Worm (Caenorhabditis elegans) whole organism, L4/young adult: ENCODE measurements around the gene F56D5.9.

Experiments used
- W03F9.2 ChIP-seq: fragments of 150-350 bp; optimal IDR thresholded peaks from 2 replicates; lab custom pipeline; 2014; ENCODE audit warnings: missing biosample characterization, missing genetic modification characterization
- dao-5 ChIP-seq: sonication (generic microtip); optimal IDR thresholded peaks from 2 replicates; lab custom pipeline; 2016; ENCODE audit warnings: missing genotype, missing genetic modification characterization, moderate library complexity, missing compliant biosample characterization
- him-1 ChIP-seq: sonication (generic microtip); optimal IDR thresholded peaks from 2 replicates; lab custom pipeline; 2016; ENCODE audit warnings: missing genotype, missing genetic modification reagents, missing genetic modification characterization, missing compliant biosample characterization

F56D5.9 gene

ce11 chrIV:9440880-9441336 is 18.6 kb upstream of the F56D5.9 start, which contains the start of gene idh-1:
TSS of gene idh-1 (minus strand) at chrIV:9441107.
- TF ChIP-seq him-1 (tag; lab: Kevin White, UChicago) = no peak
- TF ChIP-seq W03F9.2 (tag; lab: Kevin White, UChicago) = peak; percentile 36

- TF ChIP-seq W03F9.2 (tag; lab: Kevin White, UChicago) (no peak), dao-5 (tag; lab: Kevin White, UChicago) (no peak), him-1 (tag; lab: Kevin White, UChicago) (no peak)
Measured at ce11 chrIV:9438753-9439152, 16.4 kb upstream of the F56D5.9 start.

- TF ChIP-seq him-1 (tag; lab: Kevin White, UChicago) (no peak), dao-5 (tag; lab: Kevin White, UChicago) (no peak), W03F9.2 (tag; lab: Kevin White, UChicago) (no peak)
Measured at ce11 chrIV:9432327-9432726, 10.0 kb upstream of the F56D5.9 start.

DNA sequence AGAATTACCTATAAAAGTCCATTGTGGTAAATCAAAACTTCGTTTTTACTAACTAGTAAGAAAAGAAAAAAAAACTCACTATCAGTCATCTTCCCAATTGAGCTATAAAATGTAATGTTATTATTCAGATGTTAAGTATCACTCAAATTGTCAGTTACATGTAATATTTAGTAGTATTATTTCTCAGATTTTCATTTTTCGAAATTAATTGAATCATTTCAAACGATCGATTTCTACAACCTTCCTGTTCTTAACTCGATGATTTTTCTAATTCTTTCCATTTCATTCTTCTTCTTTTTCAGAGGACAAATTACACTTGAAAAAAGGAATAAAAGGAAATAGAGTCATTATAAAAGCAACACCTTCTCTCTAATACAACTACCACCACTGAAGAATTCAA is 5.7 kb upstream of the F56D5.9 start, which contains the start of gene F59B8.1:
F59B8.1 (plus strand) TSS at position 301 of the 400 bp plus-strand sequence.
- TF ChIP-seq W03F9.2 (tag; lab: Kevin White, UChicago) (no peak), him-1 (tag; lab: Kevin White, UChicago) (no peak), dao-5 (tag; lab: Kevin White, UChicago) (no peak)

ce11 chrIV:9423095-9423494 is 787 bp upstream of the F56D5.9 start, which contains the start of gene srxa-2:
TSS of gene srxa-2 (plus strand) at chrIV:9423395.
- no peak for TF ChIP-seq him-1 (tag; lab: Kevin White, UChicago)
- TF ChIP-seq dao-5 (tag; lab: Kevin White, UChicago) = no peak
- no peak for TF ChIP-seq W03F9.2 (tag; lab: Kevin White, UChicago)

DNA sequence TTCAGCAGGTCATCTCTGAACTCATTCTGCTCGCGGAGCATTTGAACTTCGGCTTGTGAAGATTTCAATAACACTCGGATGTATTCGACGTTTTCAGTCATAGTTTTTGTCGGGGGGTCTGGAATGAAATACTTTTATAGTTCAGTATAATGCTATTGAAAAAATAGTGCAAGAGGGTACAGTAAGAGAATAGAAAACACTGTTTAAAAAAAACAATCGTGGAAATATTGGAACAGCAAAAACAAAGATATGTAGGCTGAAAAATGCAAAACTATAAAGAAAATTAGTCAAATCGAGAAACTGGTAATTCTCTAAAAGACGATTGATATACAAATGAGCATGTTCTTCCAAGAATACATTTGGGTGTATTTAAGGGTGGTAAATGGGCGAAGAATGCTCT is 14.3 kb downstream of the F56D5.9 start, which contains the start of gene F56D5.5:
F56D5.5 (minus strand) TSS at position 101 of the 400 bp plus-strand sequence.
- TF ChIP-seq him-1 (tag; lab: Kevin White, UChicago) (no peak), W03F9.2 (tag; lab: Kevin White, UChicago) (no peak), dao-5 (tag; lab: Kevin White, UChicago) (no peak)

- TF ChIP-seq him-1 (tag; lab: Kevin White, UChicago) (no peak), dao-5 (tag; lab: Kevin White, UChicago) (no peak), W03F9.2 (tag; lab: Kevin White, UChicago) (no peak)
Measured at ce11 chrIV:9403761-9404420, 18.4 kb downstream of the F56D5.9 start.

DNA sequence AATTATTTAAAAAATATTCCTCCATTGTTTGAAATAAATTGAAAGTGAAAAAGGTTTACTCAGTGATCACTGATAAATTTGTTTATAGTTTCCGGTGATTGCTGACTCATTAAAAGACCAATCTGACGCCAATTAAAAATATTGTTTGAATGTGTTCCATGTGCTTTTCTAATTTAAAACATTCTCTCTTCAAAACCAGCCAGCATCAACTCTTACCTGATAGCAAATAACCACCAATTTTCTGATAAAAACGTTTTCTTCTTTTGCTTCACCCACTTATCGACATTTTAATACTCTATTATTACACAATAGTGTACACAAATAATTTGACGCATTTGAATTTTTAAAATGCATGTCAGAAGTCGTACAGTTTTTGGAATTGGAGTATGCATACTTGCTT is 20.6 kb downstream of the F56D5.9 start, which contains the start of gene F56D5.6:
F56D5.6 (plus strand) TSS at position 208 of the 400 bp plus-strand sequence.
- no peak for TF ChIP-seq dao-5 (tag; lab: Kevin White, UChicago)
- no peak for TF ChIP-seq him-1 (tag; lab: Kevin White, UChicago)
- TF ChIP-seq W03F9.2 (tag; lab: Kevin White, UChicago) = no peak

ce11 chrIV:9398512-9398911 is 23.8 kb downstream of the F56D5.9 start, which contains the start of gene F56D5.2:
TSS of gene F56D5.2 (minus strand) at chrIV:9398612.
- no peak for TF ChIP-seq dao-5 (tag; lab: Kevin White, UChicago)
- TF ChIP-seq W03F9.2 (tag; lab: Kevin White, UChicago) = no peak
- TF ChIP-seq him-1 (tag; lab: Kevin White, UChicago) = no peak

- TF ChIP-seq W03F9.2 (tag; lab: Kevin White, UChicago) = no peak
- TF ChIP-seq dao-5 (tag; lab: Kevin White, UChicago) = no peak
- no peak for TF ChIP-seq him-1 (tag; lab: Kevin White, UChicago)
Measured at ce11 chrIV:9397278-9397677, 25.0 kb downstream of the F56D5.9 start, which contains the start of gene F56D5.3. TSS of gene F56D5.3 (plus strand) at chrIV:9397578.

- TF ChIP-seq W03F9.2 (tag; lab: Kevin White, UChicago) = no peak
- TF ChIP-seq dao-5 (tag; lab: Kevin White, UChicago) = no peak
- no peak for TF ChIP-seq him-1 (tag; lab: Kevin White, UChicago)
Measured at ce11 chrIV:9396118-9396517, 26.2 kb downstream of the F56D5.9 start, which contains the start of gene col-121. TSS of gene col-121 (minus strand) at chrIV:9396218.

ce11 chrIV:9386038-9386437 is 36.3 kb downstream of the F56D5.9 start, which contains the start of gene daf-15:
TSS of gene daf-15 (plus strand) at chrIV:9386208.
- TF ChIP-seq W03F9.2 (tag; lab: Kevin White, UChicago) (peak; percentile 30), dao-5 (tag; lab: Kevin White, UChicago) (no peak), him-1 (tag; lab: Kevin White, UChicago) (no peak)

- no peak for TF ChIP-seq W03F9.2 (tag; lab: Kevin White, UChicago)
- TF ChIP-seq dao-5 (tag; lab: Kevin White, UChicago) = no peak
- no peak for TF ChIP-seq him-1 (tag; lab: Kevin White, UChicago)
Measured at ce11 chrIV:9384826-9385225, 37.5 kb downstream of the F56D5.9 start, which contains the start of gene C10C5.7. TSS of gene C10C5.7 (plus strand) at chrIV:9385126.
